Worm (Caenorhabditis elegans) whole organism, early embryonic: ENCODE results near the gene skr-17.

Source experiments
- ama-1 ChIP-seq: fragments of 150-350 bp; optimal IDR thresholded peaks from 2 replicates; lab custom pipeline; 2014
- ceh-13 ChIP-seq: fragments of 200-800 bp; sonication (Bioruptor generic); optimal IDR thresholded peaks from 2 replicates; lab custom pipeline; 2018; ENCODE audit warnings: mild to moderate bottlenecking, missing genetic modification characterization, missing compliant biosample characterization
- ceh-36 ChIP-seq: sonication (generic microtip); optimal IDR thresholded peaks from 2 replicates; lab custom pipeline; 2016; ENCODE audit warnings: missing genetic modification characterization, inconsistent platforms, missing compliant biosample characterization
- flt-1 ChIP-seq: fragments of 200-800 bp; sonication (Bioruptor generic); IDR thresholded peaks from 2 replicates; pipeline ENCODE4 v1.3.6; 2022; ENCODE audit warnings: missing genetic modification characterization, missing compliant biosample characterization
- hmg-4 ChIP-seq: fragments of 200-800 bp; sonication (Bioruptor generic); optimal IDR thresholded peaks from 2 replicates; lab custom pipeline; 2018; ENCODE audit warnings: mild to moderate bottlenecking, missing genetic modification characterization, missing compliant biosample characterization
- pes-1 ChIP-seq: fragments of 200-800 bp; sonication (Bioruptor generic); IDR thresholded peaks from 2 replicates; pipeline ENCODE4 v1.3.6; 2022; ENCODE audit warnings: missing genetic modification reagents, missing genetic modification characterization, missing compliant biosample characterization
- tbx-11 ChIP-seq: fragments of 200-800 bp; sonication (Bioruptor generic); IDR thresholded peaks from 2 replicates; pipeline ENCODE4 v1.3.6; 2022; ENCODE audit warnings: missing genetic modification characterization, missing compliant biosample characterization

DNA sequence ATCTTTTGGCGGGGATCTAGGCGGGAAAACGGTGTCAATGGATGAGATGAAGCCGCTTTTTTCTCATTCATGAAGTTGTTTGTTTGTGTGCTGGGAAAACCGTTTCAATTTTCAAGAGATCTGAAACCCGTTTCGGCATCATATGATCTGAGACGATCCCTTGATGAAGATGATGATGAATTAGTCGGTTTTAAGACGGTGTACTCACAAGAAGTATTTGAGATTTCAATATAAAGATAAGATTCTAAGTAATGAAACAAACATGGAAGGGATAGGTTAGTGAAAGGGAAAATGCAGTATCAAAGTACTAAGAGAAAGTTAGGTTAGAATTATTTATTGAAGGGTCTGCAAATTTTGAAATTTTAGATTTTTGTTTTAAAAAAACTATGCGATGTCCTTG is 24.8 kb downstream of the skr-17 start:
- no peak for TF ChIP-seq ceh-13 (GFP tag; lab: Kevin White, UChicago)
- TF ChIP-seq ama-1 = no peak
- TF ChIP-seq pes-1 = no peak
- TF ChIP-seq tbx-11 (GFP tag; lab: Robert Waterston, UW) = no peak
- TF ChIP-seq hmg-4 (GFP tag; lab: Kevin White, UChicago) = no peak
- no peak for TF ChIP-seq flt-1 (GFP tag; lab: Robert Waterston, UW)
- TF ChIP-seq ceh-36 = no peak
